Worm (Caenorhabditis elegans): ENCODE measurements around the gene nhr-10.
A peak's percentile ranks its signal among the peaks of the same experiment; 100 is the strongest.
"Not testable (repeated sequence)": the region's sequence is repeated elsewhere in the genome, so short reads cannot be mapped to it uniquely, and the experiment has no call there.

nhr-10 gene

DNA sequence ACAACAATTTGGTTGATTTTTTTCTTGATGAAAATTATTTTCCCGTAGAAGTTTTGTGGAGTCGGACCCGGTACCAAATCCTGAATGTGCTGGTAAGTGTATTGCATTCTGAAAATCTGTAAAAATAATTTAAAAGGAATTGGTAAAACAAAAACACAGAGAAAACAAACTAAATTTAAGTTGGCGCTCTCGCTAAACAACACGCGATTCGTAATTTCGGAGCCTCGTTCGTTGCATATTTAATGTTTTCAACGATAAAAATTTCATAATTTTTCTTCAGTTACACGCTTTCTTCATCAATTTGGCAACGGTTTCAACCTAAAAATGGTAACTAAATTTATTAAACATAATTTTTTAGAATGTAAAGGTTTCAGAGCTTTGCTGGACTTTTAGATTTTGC lies 18.3 kb upstream of the nhr-10 start, which contains the start of the genes pot-1 and ggtb-1:
Gene pot-1 (minus strand): TSS at position 120 of the 400 bp plus-strand sequence.
Gene ggtb-1 (plus strand): TSS at position 208 of the 400 bp plus-strand sequence.
- no peak for TF ChIP-seq C17E4.6 (GFP tag; IDR thresholded peaks at IDR 0.05)
- TF ChIP-seq lin-54 (GFP tag; optimal IDR thresholded peaks at IDR 0.05) = peak; percentile 14
- TF ChIP-seq attf-3 (GFP tag; conservative IDR thresholded peaks at IDR 0.05) = peak; percentile 91

DNA sequence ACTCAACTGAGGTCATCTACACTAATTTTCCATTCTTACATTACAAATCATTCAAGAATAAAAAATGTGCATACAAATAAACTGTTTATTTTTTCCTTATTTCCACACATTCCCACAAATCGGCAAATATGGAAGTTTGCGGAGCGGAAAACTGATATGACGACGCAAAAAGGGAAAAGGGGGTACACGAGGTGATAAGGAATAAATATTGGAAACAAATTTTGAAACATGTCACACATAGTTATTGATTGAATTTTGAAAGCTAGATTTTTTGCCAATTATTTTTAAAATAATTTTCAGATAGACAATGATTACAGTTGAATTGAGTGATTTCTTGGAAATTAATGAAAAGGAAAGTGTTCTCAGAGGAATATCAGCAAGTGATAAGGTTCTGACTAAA lies 13.4 kb upstream of the nhr-10 start, which contains the start of gene viro-2:
Gene viro-2 (plus strand): TSS at position 301 of the 400 bp plus-strand sequence.
- not testable (repeated sequence) for TF ChIP-seq chd-7 (tag; optimal IDR thresholded peaks at IDR 0.05); akir-1 (GFP tag; optimal IDR thresholded peaks at IDR 0.05); bed-2 (GFP tag; IDR thresholded peaks at IDR 0.05)

DNA sequence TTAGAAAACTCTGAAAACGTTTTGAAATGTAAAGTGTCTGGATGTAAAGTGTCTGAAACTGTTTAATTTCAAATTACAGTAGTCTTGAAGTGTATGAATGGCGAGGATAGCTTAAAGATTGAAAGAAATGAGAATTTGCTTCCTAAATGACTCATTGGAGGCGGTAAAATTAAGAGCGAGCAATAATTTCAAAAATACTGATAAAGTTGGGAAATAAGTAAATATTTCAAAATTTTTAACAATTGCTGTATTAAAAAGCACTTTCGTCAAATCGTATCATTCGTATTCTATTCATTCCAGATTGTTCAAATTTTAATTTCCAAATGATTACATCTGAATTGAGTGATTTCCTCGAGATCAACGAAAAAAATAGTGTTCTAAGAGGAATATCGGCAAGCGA lies 9.1 kb upstream of the nhr-10 start, which contains the start of gene B0280.2:
Gene B0280.2 (plus strand): TSS at position 301 of the 400 bp plus-strand sequence.
- TF ChIP-seq hmg-1.2 (GFP tag; IDR thresholded peaks at IDR 0.05) (no peak), F39B2.1 (GFP tag; IDR thresholded peaks at IDR 0.05) (no peak), madf-3 (GFP tag; IDR thresholded peaks at IDR 0.05) (no peak)

DNA sequence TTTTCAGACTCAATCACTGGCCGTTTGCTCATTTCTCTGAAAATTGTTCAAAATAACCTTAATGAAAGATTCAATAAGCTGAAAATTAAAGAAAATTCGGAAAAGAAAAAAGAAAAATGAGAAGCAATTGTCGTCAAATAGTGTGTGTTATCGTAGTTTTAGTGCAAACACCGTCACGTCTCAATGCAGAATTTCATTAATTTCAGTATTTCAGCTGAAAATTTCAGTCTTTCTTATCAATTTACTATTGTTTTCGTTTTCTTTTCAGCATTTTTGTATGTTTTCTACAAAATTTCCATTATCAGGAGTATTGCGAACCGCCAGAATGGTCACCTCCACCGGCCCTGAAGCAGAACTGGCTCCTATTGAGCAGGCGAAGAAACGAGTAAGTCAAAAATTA lies 7.6 kb upstream of the nhr-10 start, which contains the start of the genes B0280.9 and rpia-1:
Gene B0280.9 (minus strand): TSS at position 36 of the 400 bp plus-strand sequence.
Gene rpia-1 (plus strand): TSS at position 269 of the 400 bp plus-strand sequence.
- TF ChIP-seq cebp-1 (GFP tag; IDR thresholded peaks at IDR 0.05) (no peak), cebp-1 (tag; optimal IDR thresholded peaks at IDR 0.05) (peak; percentile 6), snpc-4 (GFP tag; optimal IDR thresholded peaks at IDR 0.05) (no peak), snpc-4 (tag; optimal IDR thresholded peaks at IDR 0.05) (peak in 1 of 4 experiments; percentile 13), snpc-1.3 (tag; optimal IDR thresholded peaks at IDR 0.05; ENCODE audit: insufficient read depth) (peak; percentile 41), hmg-1.2 (GFP tag; IDR thresholded peaks at IDR 0.05) (peak; percentile 28; the same call in 1 of the 2 replicates), efl-1 (GFP tag; optimal IDR thresholded peaks at IDR 0.05) (no peak), somi-1 (GFP tag; optimal IDR thresholded peaks at IDR 0.05) (no peak), snpc-3.4 (tag; optimal IDR thresholded peaks at IDR 0.05) (peak; percentile 12), F57C9.4 (tag; optimal IDR thresholded peaks at IDR 0.05) (no peak), ceh-27 (GFP tag; optimal IDR thresholded peaks at IDR 0.05) (no peak), snpc-1.1 (tag; optimal IDR thresholded peaks at IDR 0.05; ENCODE audit: insufficient read depth) (peak; percentile 32), lsl-1 (GFP tag; optimal IDR thresholded peaks at IDR 0.05) (peak; percentile 14), lin-54 (GFP tag; optimal IDR thresholded peaks at IDR 0.05) (no peak)

DNA sequence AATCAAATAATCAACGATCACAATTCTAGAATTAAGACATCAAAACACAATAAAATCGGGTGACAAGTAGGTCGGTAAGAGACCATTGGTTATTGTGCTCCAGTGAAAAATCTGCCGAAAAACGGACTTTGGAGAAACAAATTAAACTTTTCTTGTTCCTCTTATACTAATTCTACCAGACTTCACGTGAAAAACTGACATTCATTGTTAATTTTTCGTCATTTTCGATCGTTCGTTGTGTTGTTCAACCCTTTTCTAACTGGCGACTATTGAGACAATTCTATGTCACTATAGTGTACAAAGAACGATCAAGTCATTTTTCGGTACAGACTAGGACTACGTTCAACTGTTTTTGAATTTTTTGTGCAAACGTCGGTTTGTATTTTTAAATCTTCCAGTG lies 5.2 kb upstream of the nhr-10 start:
- no peak for TF ChIP-seq madf-3 (GFP tag; IDR thresholded peaks at IDR 0.05)
- TF ChIP-seq Y53G8AR.9 (GFP tag; conservative IDR thresholded peaks at IDR 0.05) = 0 out of 2 replicates have a peak, but pooled peaks have one; percentile 13
- TF ChIP-seq ceh-40 (GFP tag; IDR thresholded peaks at IDR 0.05) = no peak
- TF ChIP-seq him-1 (tag; optimal IDR thresholded peaks at IDR 0.05) = peak; percentile 51
- peak; percentile 29 for TF ChIP-seq lin-40 (tag; optimal IDR thresholded peaks at IDR 0.05)
- TF ChIP-seq repo-1 (tag; optimal IDR thresholded peaks at IDR 0.05) = peak; percentile 16
- peak in 1 of 2 experiments; percentile 35 for TF ChIP-seq let-607 (tag; optimal IDR thresholded peaks at IDR 0.05)
- TF ChIP-seq attf-3 (GFP tag; conservative IDR thresholded peaks at IDR 0.05) = no peak
- peak; percentile 15 for TF ChIP-seq chd-7 (tag; optimal IDR thresholded peaks at IDR 0.05)
- TF ChIP-seq atf-7 (tag; optimal IDR thresholded peaks at IDR 0.05) = peak; percentile 5
- TF ChIP-seq F23B12.7 (tag; optimal IDR thresholded peaks at IDR 0.05; ENCODE audit: insufficient read depth) = no peak
- 0 out of 2 replicates have a peak, but pooled peaks have one; percentile 37 for TF ChIP-seq hsf-1 (GFP tag; IDR thresholded peaks at IDR 0.05)
- peak; percentile 25 for TF ChIP-seq nhr-80 (tag; optimal IDR thresholded peaks at IDR 0.05)

All from whole organism, young adult.